Worm (Caenorhabditis elegans) whole organism, L3 larva: ENCODE measurements around the gene C03A3.1.

Experiments
- ama-1 ChIP-seq: fragments of 150-350 bp; optimal IDR thresholded peaks from 2 replicates; lab custom pipeline; 2018
- ceh-82 ChIP-seq: fragments of 150-350 bp; optimal IDR thresholded peaks from 2 replicates; lab custom pipeline; 2014; ENCODE audit warnings: missing biosample characterization, missing genetic modification characterization
- ceh-9 ChIP-seq: sonication (generic microtip); optimal IDR thresholded peaks from 2 replicates; lab custom pipeline; 2018; ENCODE audit warnings: missing biosample characterization, missing genetic modification characterization
- daf-12 ChIP-seq: fragments of 150-350 bp; optimal IDR thresholded peaks from 2 replicates; lab custom pipeline; 2014; ENCODE audit warnings: missing biosample characterization, missing genetic modification reagents, missing genetic modification characterization
- egl-27 ChIP-seq: sonication (generic microtip); optimal IDR thresholded peaks from 4 replicates; lab custom pipeline; 2017; ENCODE audit warnings: missing biosample characterization, missing genetic modification reagents, missing genetic modification characterization
- elt-2 ChIP-seq: sonication (generic microtip); optimal IDR thresholded peaks from 2 replicates; lab custom pipeline; 2016; ENCODE audit warnings: missing genetic modification reagents, mild to moderate bottlenecking, missing genetic modification characterization, missing compliant biosample characterization
- elt-3 ChIP-seq, 3 experiments: fragments of 150-350 bp in 1 of 3; sonication (generic microtip) in 2 of 3; optimal IDR thresholded peaks; 2 replicates in 2 of 3; 4 replicates in 1 of 3; lab custom pipeline; 2014 to 2017; ENCODE audit warnings: missing biosample characterization in 3 of 3, missing genetic modification characterization in 3 of 3
- fkh-2 ChIP-seq: fragments of 150-350 bp; optimal IDR thresholded peaks from 2 replicates; lab custom pipeline; 2014; ENCODE audit warnings: missing biosample characterization, missing genetic modification reagents, missing genetic modification characterization
- fos-1 ChIP-seq: fragments of 150-350 bp; optimal IDR thresholded peaks from 2 replicates; lab custom pipeline; 2014; ENCODE audit warnings: missing biosample characterization, missing genetic modification characterization
- hmg-11 ChIP-seq: sonication (generic microtip); optimal IDR thresholded peaks from 2 replicates; lab custom pipeline; 2016; ENCODE audit warnings: missing genetic modification characterization, missing compliant biosample characterization
- lsy-12 ChIP-seq: sonication (generic microtip); optimal IDR thresholded peaks from 2 replicates; lab custom pipeline; 2016; ENCODE audit warnings: mild to moderate bottlenecking, missing genetic modification characterization, missing compliant biosample characterization
- mdl-1 ChIP-seq: fragments of 150-350 bp; optimal IDR thresholded peaks from 2 replicates; lab custom pipeline; 2014; ENCODE audit warnings: missing biosample characterization, missing genetic modification characterization
- mml-1 ChIP-seq: fragments of 150-350 bp; sonication (generic microtip); optimal IDR thresholded peaks from 3 replicates; lab custom pipeline; 2014; ENCODE audit warnings: missing biosample characterization, missing genetic modification characterization
- nhr-11 ChIP-seq: fragments of 150-350 bp; optimal IDR thresholded peaks from 2 replicates; lab custom pipeline; 2014; ENCODE audit warnings: missing biosample characterization, missing genetic modification characterization
- nhr-12 ChIP-seq: fragments of 150-350 bp; optimal IDR thresholded peaks from 2 replicates; lab custom pipeline; 2014; ENCODE audit warnings: missing biosample characterization, missing genetic modification characterization
- nhr-23 ChIP-seq: fragments of 150-350 bp; optimal IDR thresholded peaks from 2 replicates; lab custom pipeline; 2014; ENCODE audit warnings: missing biosample characterization, missing genetic modification reagents, missing genetic modification characterization
- nhr-237 ChIP-seq: fragments of 150-350 bp; optimal IDR thresholded peaks from 2 replicates; lab custom pipeline; 2014; ENCODE audit warnings: missing biosample characterization, missing genetic modification characterization
- nhr-25 ChIP-seq: sonication (generic microtip); optimal IDR thresholded peaks from 2 replicates; lab custom pipeline; 2017; ENCODE audit warnings: missing biosample characterization, missing genetic modification characterization
- nhr-28 ChIP-seq: fragments of 150-350 bp; optimal IDR thresholded peaks from 2 replicates; lab custom pipeline; 2014; ENCODE audit warnings: missing biosample characterization, missing genetic modification characterization
- nhr-43 ChIP-seq: sonication (generic microtip); optimal IDR thresholded peaks from 2 replicates; lab custom pipeline; 2016; ENCODE audit warnings: mild to moderate bottlenecking, missing genetic modification characterization, missing compliant biosample characterization; ENCODE audit not compliant: poor library complexity, severe bottlenecking
- nhr-67 ChIP-seq: fragments of 150-350 bp; optimal IDR thresholded peaks from 2 replicates; lab custom pipeline; 2014; ENCODE audit warnings: missing biosample characterization, missing genetic modification characterization
- nhr-76 ChIP-seq: fragments of 150-350 bp; sonication (generic microtip); optimal IDR thresholded peaks from 5 replicates; lab custom pipeline; 2014; ENCODE audit warnings: missing biosample characterization, missing genetic modification characterization
- nhr-77 ChIP-seq: fragments of 150-350 bp; optimal IDR thresholded peaks from 2 replicates; lab custom pipeline; 2014; ENCODE audit warnings: missing biosample characterization, missing genetic modification characterization
- pha-4 ChIP-seq: fragments of 150-350 bp; optimal IDR thresholded peaks from 2 replicates; lab custom pipeline; 2014; ENCODE audit warnings: missing biosample characterization, missing genetic modification reagents, missing genetic modification characterization
- skn-1 ChIP-seq: fragments of 150-350 bp; optimal IDR thresholded peaks from 2 replicates; lab custom pipeline; 2014; ENCODE audit warnings: missing biosample characterization, missing genetic modification characterization
- snpc-4 ChIP-seq: fragments of 150-350 bp; optimal IDR thresholded peaks from 2 replicates; lab custom pipeline; 2014; ENCODE audit warnings: missing biosample characterization, missing genetic modification characterization
- tbx-2 ChIP-seq: sonication (generic microtip); optimal IDR thresholded peaks from 2 replicates; lab custom pipeline; 2016; ENCODE audit warnings: mild to moderate bottlenecking, missing genetic modification characterization, missing compliant biosample characterization
- unc-39 ChIP-seq: sonication (generic microtip); optimal IDR thresholded peaks from 4 replicates; lab custom pipeline; 2017; ENCODE audit warnings: missing biosample characterization, missing genetic modification characterization
- unc-62 ChIP-seq: fragments of 150-350 bp; sonication (generic microtip); optimal IDR thresholded peaks from 4 replicates; lab custom pipeline; 2014; ENCODE audit warnings: missing biosample characterization, missing genetic modification reagents, missing genetic modification characterization
- zag-1 ChIP-seq: fragments of 150-350 bp; optimal IDR thresholded peaks from 2 replicates; lab custom pipeline; 2014; ENCODE audit warnings: missing biosample characterization, missing genetic modification characterization

C03A3.1 gene

ce11 chrX:11299642-11300307, 42.6 kb downstream of the C03A3.1 start, which contains the start of the genes snrp-40.1 and F08G12.3 (continued):
- TF ChIP-seq hmg-11 (tag; lab: Kevin White, UChicago) (peak; percentile 91), nhr-12 (tag; lab: Kevin White, UChicago) (no peak), nhr-43 (peak; percentile 40), fos-1 (tag; lab: Kevin White, UChicago) (no peak), ama-1 (no peak), nhr-25 (peak; percentile 89), ceh-9 (tag; lab: Kevin White, UChicago) (no peak), tbx-2 (tag; lab: Kevin White, UChicago) (peak; percentile 57), unc-62 (GFP tag; lab: Kevin White, UChicago) (no peak), nhr-23 (tag; lab: Kevin White, UChicago) (peak; percentile 68), zag-1 (tag; lab: Kevin White, UChicago) (no peak), unc-39 (no peak), ceh-82 (tag; lab: Kevin White, UChicago) (no peak), mdl-1 (tag; lab: Kevin White, UChicago) (peak; percentile 36), nhr-76 (no peak), nhr-28 (tag; lab: Kevin White, UChicago) (no peak), elt-2 (peak; percentile 81), nhr-67 (tag; lab: Kevin White, UChicago) (no peak), mml-1 (no peak), nhr-11 (tag; lab: Kevin White, UChicago) (no peak)

ce11 chrX:11305773-11306172, 48.6 kb downstream of the C03A3.1 start, which contains the start of gene F08G12.1:
Gene F08G12.1, minus strand, starts transcription at chrX:11305873.
- TF ChIP-seq elt-3 (tag; optimal IDR thresholded peaks at IDR 0.05; lab: Kevin White, UChicago) (no peak), tbx-2 (tag; lab: Kevin White, UChicago) (no peak), daf-12 (no peak), ceh-82 (tag; lab: Kevin White, UChicago) (no peak), nhr-76 (no peak), pha-4 (tag; lab: Kevin White, UChicago) (no peak), lsy-12 (tag; lab: Kevin White, UChicago) (no peak), egl-27 (tag; lab: Kevin White, UChicago) (no peak), nhr-11 (tag; lab: Kevin White, UChicago) (no peak), nhr-43 (no peak), ceh-9 (tag; lab: Kevin White, UChicago) (no peak), hmg-11 (tag; lab: Kevin White, UChicago) (no peak), fkh-2 (tag; lab: Kevin White, UChicago) (no peak)

ce11 chrX:11307056-11307455, 49.9 kb downstream of the C03A3.1 start, which contains the start of gene vhl-1:
Gene vhl-1, plus strand, starts transcription at chrX:11307356.
- TF ChIP-seq zag-1 (tag; lab: Kevin White, UChicago), result no peak
- no peak for TF ChIP-seq ceh-9 (tag; lab: Kevin White, UChicago)
- TF ChIP-seq snpc-4 (tag; lab: Kevin White, UChicago), result no peak
- TF ChIP-seq fkh-2 (tag; lab: Kevin White, UChicago), result no peak
- no peak for TF ChIP-seq tbx-2 (tag; lab: Kevin White, UChicago)
- no peak for TF ChIP-seq mdl-1 (tag; lab: Kevin White, UChicago)
- no peak for TF ChIP-seq unc-62 (GFP tag; lab: Kevin White, UChicago)
- no peak for TF ChIP-seq nhr-43
- no peak for TF ChIP-seq ceh-82 (tag; lab: Kevin White, UChicago)
- TF ChIP-seq hmg-11 (tag; lab: Kevin White, UChicago), result no peak
- no peak for TF ChIP-seq nhr-237 (tag; lab: Kevin White, UChicago)
- TF ChIP-seq skn-1, result no peak
- no peak for TF ChIP-seq nhr-77 (tag; lab: Kevin White, UChicago)
